Worm (Caenorhabditis elegans): Measurements from ENCODE around the gene C28H8.2.
A peak's percentile ranks its signal among the peaks of the same experiment; 100 is the strongest.

C28H8.2 gene

DNA sequence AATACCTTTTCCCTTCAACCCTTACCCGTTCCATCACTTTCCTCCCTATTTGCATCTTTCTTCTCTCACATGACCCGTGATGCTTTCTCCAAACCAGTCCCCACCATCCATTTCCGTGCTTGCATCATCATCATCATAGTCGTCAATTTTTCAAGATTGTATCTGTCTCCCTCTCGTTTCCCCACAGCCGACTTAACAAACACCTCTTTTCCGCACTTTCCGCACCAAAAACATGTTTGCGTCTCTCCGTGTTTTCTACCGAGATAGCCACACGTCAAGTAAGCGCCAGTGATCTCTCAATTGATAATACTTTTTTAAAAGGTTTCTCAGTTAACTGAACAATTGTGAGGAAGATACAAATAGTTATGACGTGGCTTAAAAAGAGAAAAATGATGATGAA lies 17.9 kb downstream of the C28H8.2 start:
- TF ChIP-seq tab-1 (GFP tag; IDR thresholded peaks at IDR 0.05) = no peak
- peak; percentile 11; the same call in 1 of the 2 replicates for TF ChIP-seq ztf-23 (GFP tag; IDR thresholded peaks at IDR 0.05)

DNA sequence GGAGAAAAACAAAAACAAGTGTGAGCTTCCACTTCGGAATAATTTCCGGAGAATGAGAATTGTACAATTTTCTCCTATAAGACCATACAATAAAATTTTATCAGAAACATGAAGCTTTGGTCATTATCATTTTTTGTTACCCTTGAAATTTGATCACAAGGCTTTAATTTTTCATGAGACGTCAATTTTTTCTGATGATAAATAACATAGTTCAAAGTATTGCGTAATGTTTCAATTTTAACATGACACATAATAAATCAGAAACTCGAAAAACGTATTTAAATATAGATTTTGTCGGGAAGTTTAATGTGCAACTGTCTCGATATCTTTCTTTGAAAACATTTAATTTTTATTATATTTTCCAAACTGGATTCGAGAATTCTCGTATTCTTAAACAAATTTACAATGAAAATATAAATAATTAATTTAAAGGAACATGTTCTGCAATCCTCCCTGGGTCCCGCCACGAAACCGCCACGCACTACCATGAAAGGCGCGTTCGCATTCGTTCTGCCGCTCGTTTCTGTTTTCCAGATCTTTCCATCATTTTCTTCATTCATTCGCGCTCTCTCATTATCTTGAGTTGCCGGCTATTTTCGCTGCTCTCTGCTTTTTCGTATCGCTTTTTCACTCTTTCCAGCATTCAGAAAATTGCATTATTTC lies 18.8 kb downstream of the C28H8.2 start:
- TF ChIP-seq tab-1 (GFP tag; IDR thresholded peaks at IDR 0.05) = no peak
- no peak for TF ChIP-seq med-1 (GFP tag; optimal IDR thresholded peaks at IDR 0.05; ENCODE audit: insufficient read depth)
- TF ChIP-seq cog-1 (tag; optimal IDR thresholded peaks at IDR 0.05) = no peak
- no peak for TF ChIP-seq flt-1 (GFP tag; IDR thresholded peaks at IDR 0.05)
- no peak for TF ChIP-seq ztf-23 (GFP tag; IDR thresholded peaks at IDR 0.05)
- TF ChIP-seq T22C8.4 (GFP tag; IDR thresholded peaks at IDR 0.05) = no peak
- no peak for TF ChIP-seq ztf-29 (GFP tag; IDR thresholded peaks at IDR 0.05)
- TF ChIP-seq klf-2 (GFP tag; conservative IDR thresholded peaks at IDR 0.05) = no peak
- no peak for TF ChIP-seq ref-1 (GFP tag; conservative IDR thresholded peaks at IDR 0.05)

- TF ChIP-seq tab-1 (GFP tag; IDR thresholded peaks at IDR 0.05) (0 out of 2 replicates have a peak, but pooled peaks have one; percentile 61), T22C8.4 (GFP tag; IDR thresholded peaks at IDR 0.05) (no peak), flt-1 (GFP tag; IDR thresholded peaks at IDR 0.05) (peak; percentile 43; the same call in 1 of the 2 replicates)
These were observed 19.6 kb downstream of the C28H8.2 start, which contains the start of gene ubq-1 for ce11 chrIII:5939453-5940296. TSS of gene ubq-1 (plus strand) at chrIII:5940254.

ce11 chrIII:5940525-5940974 lies 20.4 kb downstream of the C28H8.2 start:
- TF ChIP-seq ref-1 (GFP tag; conservative IDR thresholded peaks at IDR 0.05) = no peak
- no peak for TF ChIP-seq ztf-29 (GFP tag; IDR thresholded peaks at IDR 0.05)
- TF ChIP-seq tab-1 (GFP tag; IDR thresholded peaks at IDR 0.05) = no peak
- TF ChIP-seq flt-1 (GFP tag; IDR thresholded peaks at IDR 0.05) = peak; percentile 68; the same call in 1 of the 2 replicates
- no peak for TF ChIP-seq klf-2 (GFP tag; conservative IDR thresholded peaks at IDR 0.05)
- peak; percentile 92 for TF ChIP-seq T22C8.4 (GFP tag; IDR thresholded peaks at IDR 0.05)
- no peak for TF ChIP-seq cog-1 (tag; optimal IDR thresholded peaks at IDR 0.05)
- 0 out of 2 replicates have a peak, but pooled peaks have one; percentile 19 for TF ChIP-seq ztf-23 (GFP tag; IDR thresholded peaks at IDR 0.05)
- TF ChIP-seq med-1 (GFP tag; optimal IDR thresholded peaks at IDR 0.05; ENCODE audit: insufficient read depth) = no peak

ce11 chrIII:5942104-5942503 lies 22.0 kb downstream of the C28H8.2 start:
- TF ChIP-seq med-1 (GFP tag; optimal IDR thresholded peaks at IDR 0.05; ENCODE audit: insufficient read depth) (no peak), cog-1 (tag; optimal IDR thresholded peaks at IDR 0.05) (no peak), tab-1 (GFP tag; IDR thresholded peaks at IDR 0.05) (no peak)

DNA sequence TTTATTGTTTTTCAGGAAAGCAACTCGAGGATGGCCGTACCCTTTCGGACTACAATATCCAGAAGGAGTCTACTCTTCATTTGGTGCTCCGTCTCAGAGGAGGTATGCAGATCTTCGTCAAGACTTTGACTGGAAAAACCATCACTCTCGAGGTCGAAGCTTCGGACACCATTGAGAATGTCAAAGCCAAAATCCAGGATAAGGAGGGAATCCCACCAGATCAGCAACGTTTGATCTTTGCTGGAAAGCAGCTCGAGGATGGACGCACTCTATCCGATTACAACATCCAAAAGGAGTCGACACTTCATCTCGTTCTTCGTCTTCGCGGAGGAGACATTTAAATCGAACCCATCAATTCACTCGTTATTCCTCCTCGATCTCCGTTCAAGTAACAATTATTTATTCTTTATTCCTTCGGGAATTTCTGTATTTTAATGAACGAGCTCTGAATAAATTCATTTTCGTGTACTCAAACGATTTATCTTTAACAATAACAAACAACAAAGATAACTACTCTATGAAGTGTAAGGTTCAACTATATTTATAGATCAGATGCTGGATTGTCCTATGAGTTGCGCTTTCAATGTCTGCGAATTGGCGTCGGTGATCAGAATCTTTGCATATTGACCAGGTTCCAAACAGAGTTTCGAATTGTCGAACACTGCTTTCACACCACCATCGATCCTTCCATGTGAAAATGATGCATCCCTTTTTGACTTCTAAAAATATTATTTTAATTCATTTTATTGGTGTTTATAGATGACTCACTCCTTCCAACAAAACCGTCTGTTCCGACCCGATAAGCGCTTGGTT lies 23.5 kb downstream of the C28H8.2 start:
- no peak for TF ChIP-seq ztf-29 (GFP tag; IDR thresholded peaks at IDR 0.05)
- TF ChIP-seq tab-1 (GFP tag; IDR thresholded peaks at IDR 0.05) = 0 out of 2 replicates have a peak, but pooled peaks have one; percentile 20
- 0 out of 2 replicates have a peak, but pooled peaks have one; percentile 7 for TF ChIP-seq T22C8.4 (GFP tag; IDR thresholded peaks at IDR 0.05)

- TF ChIP-seq klf-2 (GFP tag; conservative IDR thresholded peaks at IDR 0.05) = no peak
- TF ChIP-seq med-1 (GFP tag; optimal IDR thresholded peaks at IDR 0.05; ENCODE audit: insufficient read depth) = no peak
- no peak for TF ChIP-seq cog-1 (tag; optimal IDR thresholded peaks at IDR 0.05)
- TF ChIP-seq ztf-29 (GFP tag; IDR thresholded peaks at IDR 0.05) = no peak
- no peak for TF ChIP-seq T22C8.4 (GFP tag; IDR thresholded peaks at IDR 0.05)
- no peak for TF ChIP-seq flt-1 (GFP tag; IDR thresholded peaks at IDR 0.05)
- TF ChIP-seq ref-1 (GFP tag; conservative IDR thresholded peaks at IDR 0.05) = no peak
- TF ChIP-seq tab-1 (GFP tag; IDR thresholded peaks at IDR 0.05) = no peak
- TF ChIP-seq ztf-23 (GFP tag; IDR thresholded peaks at IDR 0.05) = no peak
These were observed 25.7 kb downstream of the C28H8.2 start, which contains the start of gene F25B5.5 for ce11 chrIII:5945865-5946264. TSS of gene F25B5.5 (minus strand) at chrIII:5946124.

DNA sequence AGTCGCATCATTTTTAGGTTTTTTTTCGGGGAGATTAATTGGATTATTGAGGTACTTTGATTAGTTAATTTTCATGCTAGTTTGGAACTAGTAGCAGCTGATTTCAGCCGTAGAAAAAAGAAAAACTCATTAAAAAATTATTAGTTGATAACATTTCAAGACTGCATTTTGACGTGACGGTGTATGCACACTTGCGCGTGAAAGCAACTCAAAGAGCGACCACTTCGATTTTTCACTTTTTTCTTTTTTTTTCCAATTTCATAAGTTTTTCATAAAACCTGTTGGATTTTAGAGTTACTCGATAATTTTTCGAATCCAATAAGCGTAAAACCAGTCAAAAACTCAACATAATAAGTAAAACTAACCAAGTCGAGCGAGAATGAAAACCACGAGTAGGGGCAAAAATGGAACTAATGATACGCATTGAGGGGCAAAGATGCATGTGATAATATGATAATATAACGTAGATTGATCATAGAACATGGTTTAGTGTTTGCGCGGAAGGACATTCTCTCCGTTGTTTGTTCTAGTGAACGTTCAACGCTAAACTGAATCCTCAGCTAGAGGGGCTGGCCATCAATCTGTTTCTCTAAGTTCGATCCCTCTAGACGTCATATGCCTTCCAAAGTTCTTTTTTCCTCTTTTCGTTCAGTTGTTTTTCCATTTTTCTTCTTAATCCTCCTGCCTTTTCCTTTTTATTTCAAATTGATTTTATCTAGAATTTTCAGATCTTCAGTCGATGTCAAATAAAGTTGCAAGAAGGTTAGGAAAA lies 28.2 kb downstream of the C28H8.2 start, which contains the start of the genes F25B5.6 and F25B5.3:
F25B5.6 (minus strand) TSS at position 572 of the 772 bp plus-strand sequence.
F25B5.3 (plus strand) TSS at position 722 of the 772 bp plus-strand sequence.
- TF ChIP-seq cog-1 (tag; optimal IDR thresholded peaks at IDR 0.05) = no peak
- TF ChIP-seq tab-1 (GFP tag; IDR thresholded peaks at IDR 0.05) = no peak
- no peak for TF ChIP-seq ref-1 (GFP tag; conservative IDR thresholded peaks at IDR 0.05)
- TF ChIP-seq klf-2 (GFP tag; conservative IDR thresholded peaks at IDR 0.05) = no peak
- no peak for TF ChIP-seq flt-1 (GFP tag; IDR thresholded peaks at IDR 0.05)
- TF ChIP-seq ztf-23 (GFP tag; IDR thresholded peaks at IDR 0.05) = no peak
- no peak for TF ChIP-seq T22C8.4 (GFP tag; IDR thresholded peaks at IDR 0.05)

DNA sequence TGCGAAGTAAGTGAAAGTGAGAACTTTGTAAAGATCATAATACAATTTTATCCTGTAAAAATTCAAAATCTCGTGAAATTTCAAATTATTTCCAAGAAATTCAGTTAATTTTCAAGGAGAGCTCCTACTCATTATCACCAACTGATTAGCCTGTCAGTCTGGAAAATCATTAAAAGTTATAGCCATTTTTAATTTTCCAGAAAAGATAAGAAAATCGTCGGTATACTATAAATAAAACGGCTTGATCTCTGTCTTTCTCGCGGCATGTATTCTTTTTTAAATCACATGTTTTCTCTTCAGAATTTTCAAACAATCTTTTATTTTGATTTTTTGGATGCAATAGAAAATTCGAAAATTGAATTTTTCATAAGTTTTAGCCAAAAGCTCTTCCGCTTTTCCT lies 28.9 kb downstream of the C28H8.2 start:
- TF ChIP-seq tab-1 (GFP tag; IDR thresholded peaks at IDR 0.05) (no peak), med-1 (GFP tag; optimal IDR thresholded peaks at IDR 0.05; ENCODE audit: insufficient read depth) (no peak), ref-1 (GFP tag; conservative IDR thresholded peaks at IDR 0.05) (no peak), flt-1 (GFP tag; IDR thresholded peaks at IDR 0.05) (no peak), cog-1 (tag; optimal IDR thresholded peaks at IDR 0.05) (no peak), klf-2 (GFP tag; conservative IDR thresholded peaks at IDR 0.05) (no peak), T22C8.4 (GFP tag; IDR thresholded peaks at IDR 0.05) (no peak), ztf-23 (GFP tag; IDR thresholded peaks at IDR 0.05) (no peak), ztf-29 (GFP tag; IDR thresholded peaks at IDR 0.05) (no peak)
